Worm (Caenorhabditis elegans): ENCODE measurements around the gene K12H6.12.

DNA sequence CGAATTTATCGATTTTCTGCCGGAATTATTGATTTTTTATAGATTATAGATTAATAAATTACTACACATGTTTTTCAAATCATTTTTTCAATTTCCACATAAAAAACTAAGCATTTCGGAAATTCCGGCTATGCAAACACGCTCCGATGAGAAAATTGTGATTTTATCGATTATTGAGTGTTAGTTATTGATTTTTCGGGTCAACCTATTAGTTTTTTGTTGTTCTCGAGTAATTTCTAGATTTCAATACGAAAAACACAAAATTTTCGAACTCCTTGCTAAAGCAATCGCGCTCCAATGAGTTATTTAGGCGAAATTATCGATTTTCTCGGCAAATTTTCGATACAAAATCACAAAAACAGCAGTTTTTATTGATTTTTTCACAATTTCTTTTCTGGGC lies 12.5 kb upstream of the K12H6.12 start:
- no peak for TF ChIP-seq unc-42 (tag; optimal IDR thresholded peaks at IDR 0.05)
- no peak for TF ChIP-seq ceh-18 (tag; optimal IDR thresholded peaks at IDR 0.05)
- no peak for TF ChIP-seq sox-2 (GFP tag; IDR thresholded peaks at IDR 0.05)
- TF ChIP-seq ama-1 (optimal IDR thresholded peaks at IDR 0.05) = no peak
- TF ChIP-seq hlh-6 (tag; optimal IDR thresholded peaks at IDR 0.05) = no peak
